Fruit fly (Drosophila melanogaster) whole organism, embryonic: ENCODE data around the gene CG14984.

Source experiments
- Adf1 ChIP-seq: fragments of 200-800 bp; sonication (Bioruptor generic); IDR thresholded peaks from 2 replicates; pipeline ENCODE4 v1.3.6; 2022; ENCODE audit warnings: missing biosample characterization, missing genetic modification characterization
- Bgb ChIP-seq: fragments of 200-800 bp; sonication (Bioruptor generic); IDR thresholded peaks from 2 replicates; pipeline ENCODE4 v1.3.6; 2022; ENCODE audit warnings: missing biosample characterization, missing genetic modification characterization; ENCODE audit not compliant: partially characterized antibody
- BtbVII ChIP-seq: fragments of 200-800 bp; sonication (Bioruptor generic); optimal IDR thresholded peaks from 3 replicates; lab custom pipeline; 2017; ENCODE audit warnings: missing biosample characterization, mild to moderate bottlenecking, missing genetic modification characterization
- CG10366 ChIP-seq: fragments of 200-800 bp; sonication (Bioruptor generic); IDR thresholded peaks from 2 replicates; pipeline ENCODE4 v1.3.6; 2022; ENCODE audit warnings: missing biosample characterization, missing genetic modification characterization
- CG11093 ChIP-seq: fragments of 200-800 bp; sonication (Bioruptor generic); IDR thresholded peaks from 3 replicates; pipeline ENCODE4 v1.3.6; 2022; ENCODE audit warnings: missing biosample characterization, missing genetic modification characterization
- CG11696 ChIP-seq: fragments of 200-800 bp; sonication (Bioruptor generic); IDR thresholded peaks from 2 replicates; pipeline ENCODE4 v1.3.6; 2022; ENCODE audit warnings: missing biosample characterization, missing genetic modification characterization
- CG12659 ChIP-seq: fragments of 200-800 bp; sonication (Bioruptor generic); optimal IDR thresholded peaks from 3 replicates; lab custom pipeline; 2017; ENCODE audit warnings: mild to moderate bottlenecking, missing biosample characterization, missing genetic modification reagents, missing genetic modification characterization
- CG13624 ChIP-seq: fragments of 200-800 bp; sonication (Bioruptor generic); optimal IDR thresholded peaks from 2 replicates; lab custom pipeline; 2016; ENCODE audit warnings: missing biosample characterization, missing genetic modification characterization
- CG14441 ChIP-seq: fragments of 200-800 bp; sonication (Bioruptor generic); IDR thresholded peaks from 2 replicates; pipeline ENCODE4 v1.3.6; 2022; ENCODE audit warnings: missing biosample characterization, missing genetic modification characterization
- CG15696 ChIP-seq: fragments of 200-800 bp; sonication (Bioruptor generic); optimal IDR thresholded peaks from 2 replicates; lab custom pipeline; 2019; ENCODE audit warnings: missing biosample characterization, mild to moderate bottlenecking, missing genetic modification characterization, moderate library complexity
- CG16815 ChIP-seq: fragments of 200-800 bp; sonication (Bioruptor generic); optimal IDR thresholded peaks from 3 replicates; lab custom pipeline; 2017; ENCODE audit warnings: missing biosample characterization, mild to moderate bottlenecking, missing genetic modification characterization
- CG17568 ChIP-seq: fragments of 200-800 bp; sonication (Bioruptor generic); optimal IDR thresholded peaks from 2 replicates; lab custom pipeline; 2018; ENCODE audit warnings: missing biosample characterization, mild to moderate bottlenecking, missing genetic modification characterization, moderate library complexity
- CG3838 ChIP-seq: fragments of 200-800 bp; sonication (Bioruptor generic); optimal IDR thresholded peaks from 3 replicates; lab custom pipeline; 2016; ENCODE audit warnings: missing biosample characterization, missing genetic modification characterization
- CG43689 ChIP-seq: fragments of 200-800 bp; sonication (Bioruptor generic); IDR thresholded peaks from 2 replicates; pipeline ENCODE4 v1.3.6; 2022; ENCODE audit warnings: missing biosample characterization, missing genetic modification characterization
- CG6683 ChIP-seq: fragments of 200-800 bp; sonication (Bioruptor generic); optimal IDR thresholded peaks from 2 replicates; lab custom pipeline; 2017; ENCODE audit warnings: missing biosample characterization, mild to moderate bottlenecking, missing genetic modification characterization, missing genetic modification reagents
- CG7271 ChIP-seq: fragments of 200-800 bp; sonication (Bioruptor generic); optimal IDR thresholded peaks from 2 replicates; lab custom pipeline; 2018; ENCODE audit warnings: missing biosample characterization, mild to moderate bottlenecking, missing genetic modification characterization, moderate library complexity
- CG7839 ChIP-seq: fragments of 200-800 bp; sonication (Bioruptor generic); optimal IDR thresholded peaks from 3 replicates; lab custom pipeline; 2018; ENCODE audit warnings: missing biosample characterization, mild to moderate bottlenecking, missing genetic modification characterization, moderate library complexity
- CG9609 ChIP-seq: fragments of 200-800 bp; sonication (Bioruptor generic); optimal IDR thresholded peaks from 3 replicates; lab custom pipeline; 2016; ENCODE audit warnings: missing biosample characterization, missing genetic modification characterization
- CG9876 ChIP-seq: fragments of 200-800 bp; sonication (Bioruptor generic); optimal IDR thresholded peaks from 2 replicates; lab custom pipeline; 2016; ENCODE audit warnings: missing biosample characterization, missing genetic modification characterization
- CkIIα-i1 ChIP-seq: fragments of 200-800 bp; sonication (Bioruptor generic); IDR thresholded peaks from 2 replicates; pipeline ENCODE4 v1.3.6; 2022; ENCODE audit warnings: missing biosample characterization, missing genetic modification characterization
- Dip3 ChIP-seq: fragments of 200-800 bp; sonication (Bioruptor generic); optimal IDR thresholded peaks from 3 replicates; lab custom pipeline; 2016; ENCODE audit warnings: missing biosample characterization, missing genetic modification characterization
- ERR ChIP-seq: fragments of 200-800 bp; sonication (Bioruptor generic); optimal IDR thresholded peaks from 2 replicates; lab custom pipeline; 2016; ENCODE audit warnings: missing biosample characterization, missing genetic modification characterization
- Fer1 ChIP-seq: fragments of 200-800 bp; sonication (Bioruptor generic); optimal IDR thresholded peaks from 2 replicates; lab custom pipeline; 2017; ENCODE audit warnings: missing biosample characterization, mild to moderate bottlenecking, missing genetic modification characterization
- Meics ChIP-seq: fragments of 200-800 bp; sonication (Bioruptor generic); optimal IDR thresholded peaks from 2 replicates; lab custom pipeline; 2017; ENCODE audit warnings: missing biosample characterization, mild to moderate bottlenecking, missing genetic modification characterization
- Mes4 ChIP-seq: fragments of 200-800 bp; sonication (Bioruptor generic); optimal IDR thresholded peaks from 2 replicates; lab custom pipeline; 2016; ENCODE audit warnings: missing biosample characterization, missing genetic modification characterization
- NK7.1 ChIP-seq: fragments of 200-800 bp; sonication (Bioruptor generic); optimal IDR thresholded peaks from 3 replicates; lab custom pipeline; 2016; ENCODE audit warnings: missing biosample characterization, missing genetic modification characterization
- Nf-YB ChIP-seq: fragments of 200-800 bp; sonication (Bioruptor generic); optimal IDR thresholded peaks from 3 replicates; lab custom pipeline; 2019; ENCODE audit warnings: missing biosample characterization, mild to moderate bottlenecking, missing genetic modification characterization, moderate library complexity
- TFAM ChIP-seq: fragments of 200-800 bp; sonication (Bioruptor generic); optimal IDR thresholded peaks from 2 replicates; lab custom pipeline; 2017; ENCODE audit warnings: missing biosample characterization, missing genetic modification characterization, inconsistent platforms
- Xbp1 ChIP-seq: fragments of 200-800 bp; sonication (Bioruptor generic); optimal IDR thresholded peaks from 3 replicates; lab custom pipeline; 2016; ENCODE audit warnings: missing biosample characterization, mild to moderate bottlenecking, missing genetic modification characterization
- abd-A ChIP-seq: fragments of 200-800 bp; sonication (Bioruptor generic); optimal IDR thresholded peaks from 3 replicates; lab custom pipeline; 2019; ENCODE audit warnings: missing biosample characterization, mild to moderate bottlenecking, missing genetic modification characterization, moderate library complexity
- bigmax ChIP-seq: fragments of 200-800 bp; sonication (Bioruptor generic); optimal IDR thresholded peaks from 2 replicates; lab custom pipeline; 2018; ENCODE audit warnings: missing biosample characterization, mild to moderate bottlenecking, missing genetic modification characterization
- cato ChIP-seq: fragments of 200-800 bp; sonication (Bioruptor generic); optimal IDR thresholded peaks from 2 replicates; lab custom pipeline; 2016; ENCODE audit warnings: missing biosample characterization, missing genetic modification characterization, borderline replicate concordance
- caup ChIP-seq: fragments of 200-800 bp; sonication (Bioruptor generic); optimal IDR thresholded peaks from 3 replicates; lab custom pipeline; 2017; ENCODE audit warnings: missing biosample characterization, mild to moderate bottlenecking, missing genetic modification characterization, moderate library complexity; ENCODE audit not compliant: severe bottlenecking
- chinmo ChIP-seq: fragments of 200-800 bp; sonication (Bioruptor generic); IDR thresholded peaks from 4 replicates; pipeline ENCODE4 v1.3.6; 2022; ENCODE audit warnings: missing biosample characterization, missing genetic modification characterization; ENCODE audit not compliant: partially characterized antibody
- chm ChIP-seq: fragments of 200-800 bp; sonication (Bioruptor generic); IDR thresholded peaks from 2 replicates; pipeline ENCODE4 v1.3.6; 2022; ENCODE audit warnings: missing biosample characterization, missing genetic modification characterization
- eve ChIP-seq, 2 experiments: fragments of >200 bp; optimal IDR thresholded peaks; 2 replicates each; lab custom pipeline; 2017; ENCODE audit warnings: missing biosample characterization in 2 of 2, missing genetic modification characterization in 2 of 2
- h ChIP-seq: fragments of >200 bp; optimal IDR thresholded peaks from 2 replicates; lab custom pipeline; 2017
- kah ChIP-seq: fragments of 200-800 bp; sonication (Bioruptor generic); optimal IDR thresholded peaks from 2 replicates; lab custom pipeline; 2018; ENCODE audit warnings: missing biosample characterization, mild to moderate bottlenecking, missing genetic modification characterization
- kay ChIP-seq: fragments of 200-800 bp; sonication (Bioruptor generic); optimal IDR thresholded peaks from 2 replicates; lab custom pipeline; 2016; ENCODE audit warnings: missing biosample characterization, missing genetic modification characterization
- lab ChIP-seq: fragments of 200-800 bp; sonication (Bioruptor generic); optimal IDR thresholded peaks from 3 replicates; lab custom pipeline; 2017; ENCODE audit warnings: missing biosample characterization, missing genetic modification characterization, mild to moderate bottlenecking, moderate library complexity, missing genetic modification reagents
- mirr ChIP-seq: fragments of 200-800 bp; sonication (Bioruptor generic); optimal IDR thresholded peaks from 3 replicates; lab custom pipeline; 2018; ENCODE audit warnings: missing biosample characterization, mild to moderate bottlenecking, missing genetic modification characterization
- pan ChIP-seq, 4 experiments: fragments of >200 bp in 3 of 4; fragments of 200-800 bp in 1 of 4; sonication (Bioruptor generic) in 1 of 4; optimal IDR thresholded peaks in 3 of 4; IDR thresholded peaks in 1 of 4; 2 replicates each; pipeline versions ENCODE4 v1.3.6 to Lab custom; 2017 to 2022; ENCODE audit warnings: missing biosample characterization in 2 of 4, missing genetic modification characterization in 2 of 4, mixed read lengths in 1 of 4
- row ChIP-seq: fragments of 200-800 bp; sonication (Bioruptor generic); IDR thresholded peaks from 3 replicates; pipeline ENCODE4 v1.3.6; 2022; ENCODE audit warnings: missing biosample characterization, missing genetic modification characterization
- schlank ChIP-seq: fragments of 200-800 bp; sonication (Bioruptor generic); optimal IDR thresholded peaks from 2 replicates; lab custom pipeline; 2018; ENCODE audit warnings: missing biosample characterization, mild to moderate bottlenecking, missing genetic modification characterization
- sd ChIP-seq: fragments of 200-800 bp; sonication (Bioruptor generic); optimal IDR thresholded peaks from 3 replicates; lab custom pipeline; 2018; ENCODE audit warnings: missing biosample characterization, mild to moderate bottlenecking, missing genetic modification characterization, moderate library complexity
- sens ChIP-seq: fragments of 200-800 bp; sonication (Bioruptor generic); peaks from one replicate; lab custom pipeline; 2016; ENCODE audit warnings: missing biosample characterization, missing genetic modification characterization
- trh ChIP-seq: fragments of 200-800 bp; sonication (Bioruptor generic); optimal IDR thresholded peaks from 2 replicates; lab custom pipeline; 2016; ENCODE audit warnings: missing biosample characterization, missing genetic modification characterization
- vvl ChIP-seq: fragments of 200-800 bp; sonication (Bioruptor generic); IDR thresholded peaks from 2 replicates; pipeline ENCODE4 v1.3.6; 2022; ENCODE audit warnings: missing biosample characterization, missing genetic modification characterization
- zf30C ChIP-seq: fragments of 200-800 bp; sonication (Bioruptor generic); optimal IDR thresholded peaks from 3 replicates; lab custom pipeline; 2018; ENCODE audit warnings: missing biosample characterization, mild to moderate bottlenecking, missing genetic modification characterization

CG14984 gene

DNA sequence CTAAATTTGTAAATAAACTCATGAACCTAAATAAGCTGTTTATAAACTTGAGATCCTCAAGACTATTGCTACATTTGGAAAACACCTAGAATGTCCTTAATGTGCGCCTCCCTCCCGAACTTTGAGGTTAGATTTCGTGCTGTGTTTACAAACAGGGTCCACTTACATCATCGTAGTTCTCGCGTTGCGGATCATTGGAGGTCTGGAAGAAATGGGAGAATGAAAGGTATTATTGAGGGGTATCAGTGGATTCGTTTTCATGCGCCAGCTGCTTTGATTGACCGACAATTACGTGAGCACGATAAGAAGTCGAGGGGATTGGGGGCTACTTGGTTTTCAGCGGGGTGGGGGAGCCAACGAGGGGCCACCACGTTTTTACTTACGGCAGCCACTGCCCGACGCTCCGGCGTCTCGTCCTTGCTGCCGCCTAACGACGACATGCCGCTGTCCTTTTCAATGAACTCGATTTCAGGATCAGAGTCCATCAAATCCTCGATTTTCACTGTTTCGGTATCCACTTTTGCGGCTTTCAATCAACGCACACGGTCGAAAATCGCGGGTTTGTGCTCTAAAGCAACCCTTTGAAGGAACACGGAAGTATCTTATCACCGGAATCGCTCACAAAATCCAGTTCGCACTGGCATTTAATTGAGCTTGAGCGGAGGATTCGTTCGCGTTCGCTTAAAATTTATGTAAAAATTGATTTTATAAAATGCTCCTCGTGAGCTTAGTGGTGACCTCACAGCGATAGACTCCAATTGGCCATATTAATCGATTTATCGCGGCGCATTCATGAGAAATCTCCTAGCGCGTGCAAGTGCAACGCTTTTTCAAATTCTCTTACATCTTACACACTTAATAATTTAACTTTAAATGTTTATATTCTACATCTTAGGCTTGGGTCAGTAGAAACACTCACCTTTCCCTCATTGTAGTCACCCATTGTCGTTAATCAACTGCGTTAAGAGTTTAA lies 43.2 kb downstream of the CG14984 start (continued):
- TF ChIP-seq trh (GFP tag; lab: Kevin White, UChicago) (no peak), CG14441 (no peak), CG7271 (tag; lab: Kevin White, UChicago) (no peak), h (lab: Kevin White, UChicago) (no peak), lab (GFP tag; lab: Kevin White, UChicago) (no peak), CkIIα-i1 (GFP tag; lab: Robert Waterston, UW) (no peak), CG9609 (GFP tag; lab: Kevin White, UChicago) (no peak), caup (GFP tag; lab: Kevin White, UChicago) (no peak), chinmo (peak; percentile 72; the same call in 2 of the 4 replicates), sens (GFP tag; lab: Kevin White, UChicago) (peak; percentile 84), Nf-YB (GFP tag; lab: Kevin White, UChicago) (no peak), NK7.1 (GFP tag; lab: Kevin White, UChicago) (no peak), TFAM (no peak), Fer1 (GFP tag; lab: Kevin White, UChicago) (no peak), Mes4 (no peak), kah (GFP tag; lab: Kevin White, UChicago) (no peak), Adf1 (GFP tag; lab: Robert Waterston, UW) (no peak), CG15696 (tag; lab: Kevin White, UChicago) (no peak), row (GFP tag; lab: Robert Waterston, UW) (no peak), ERR (GFP tag; lab: Kevin White, UChicago) (no peak), CG9876 (GFP tag; lab: Kevin White, UChicago) (no peak), bigmax (GFP tag; lab: Kevin White, UChicago) (peak; percentile 90), CG3838 (GFP tag; lab: Kevin White, UChicago) (no peak), CG11696 (no peak), CG17568 (GFP tag; lab: Kevin White, UChicago) (peak; percentile 8), pan (optimal IDR thresholded peaks at IDR 0.05; lab: Kevin White, UChicago) (no peak), pan (GFP tag; optimal IDR thresholded peaks at IDR 0.05 in 1 of 2, IDR thresholded peaks at IDR 0.05 in 1 of 2) (no peak), abd-A (tag; lab: Kevin White, UChicago) (no peak), CG10366 (GFP tag; lab: Robert Waterston, UW) (no peak), CG12659 (GFP tag; lab: Kevin White, UChicago) (peak; percentile 29), zf30C (GFP tag; lab: Kevin White, UChicago) (no peak), BtbVII (no peak), CG6683 (GFP tag; lab: Kevin White, UChicago) (no peak), CG11093 (GFP tag; lab: Robert Waterston, UW) (no peak), chm (GFP tag; lab: Robert Waterston, UW) (no peak), CG13624 (GFP tag; lab: Kevin White, UChicago) (no peak), CG16815 (GFP tag; lab: Kevin White, UChicago) (no peak), eve (GFP tag; optimal IDR thresholded peaks at IDR 0.05; lab: Kevin White, UChicago) (no peak), cato (GFP tag; lab: Kevin White, UChicago) (no peak), Xbp1 (GFP tag; lab: Kevin White, UChicago) (no peak), Dip3 (no peak), kay (GFP tag; lab: Kevin White, UChicago) (no peak), CG7839 (tag; lab: Kevin White, UChicago) (no peak), CG43689 (GFP tag; lab: Robert Waterston, UW) (no peak), mirr (GFP tag; lab: Kevin White, UChicago) (no peak), sd (no peak), Bgb (peak; percentile 65), Meics (GFP tag; lab: Kevin White, UChicago) (no peak), vvl (GFP tag; lab: Robert Waterston, UW) (no peak), schlank (no peak)
